Worm (Caenorhabditis elegans): Measurements from ENCODE around the gene W07G4.5.

W07G4.5 gene

ce11 chrV:13070278-13070677 lies 22.5 kb downstream of the W07G4.5 start:
- no peak for TF ChIP-seq nhr-10 (tag; optimal IDR thresholded peaks at IDR 0.05)
- TF ChIP-seq ceh-16 (tag; optimal IDR thresholded peaks at IDR 0.05) = no peak
- TF ChIP-seq ceh-82 (tag; optimal IDR thresholded peaks at IDR 0.05) = no peak
- no peak for TF ChIP-seq ztf-4 (tag; optimal IDR thresholded peaks at IDR 0.05)
- TF ChIP-seq unc-39 (tag; optimal IDR thresholded peaks at IDR 0.05) = no peak
- TF ChIP-seq egl-27 (tag; optimal IDR thresholded peaks at IDR 0.05) = no peak
- TF ChIP-seq snpc-4 (tag; optimal IDR thresholded peaks at IDR 0.05) = no peak
- TF ChIP-seq sem-4 (tag; optimal IDR thresholded peaks at IDR 0.05) = no peak
- no peak for TF ChIP-seq C34F6.9 (tag; optimal IDR thresholded peaks at IDR 0.05)
- no peak for TF ChIP-seq nhr-6 (tag; optimal IDR thresholded peaks at IDR 0.05)

- TF ChIP-seq lin-13 (GFP tag; optimal IDR thresholded peaks at IDR 0.05) (no peak), mab-5 (tag; optimal IDR thresholded peaks at IDR 0.05) (no peak), ztf-11 (tag; optimal IDR thresholded peaks at IDR 0.05) (no peak), sma-3 (GFP tag; optimal IDR thresholded peaks at IDR 0.05) (no peak), nhr-10 (tag; optimal IDR thresholded peaks at IDR 0.05) (no peak), elt-3 (tag; optimal IDR thresholded peaks at IDR 0.05) (no peak)
Observed at ce11 chrV:13071052-13071451, 23.3 kb downstream of the W07G4.5 start, which contains the start of gene C34B4.3. TSS of gene C34B4.3 (minus strand) at chrV:13071152.

- TF ChIP-seq fos-1 (tag; optimal IDR thresholded peaks at IDR 0.05) (no peak), nhr-25 (tag; optimal IDR thresholded peaks at IDR 0.05) (peak; percentile 51), lin-11 (tag; optimal IDR thresholded peaks at IDR 0.05) (no peak), lin-13 (GFP tag; optimal IDR thresholded peaks at IDR 0.05) (no peak)
Observed at ce11 chrV:13073145-13073544, 25.4 kb downstream of the W07G4.5 start.

ce11 chrV:13074148-13074547 lies 26.4 kb downstream of the W07G4.5 start:
- TF ChIP-seq nhr-21 (tag; optimal IDR thresholded peaks at IDR 0.05) (no peak), ama-1 (optimal IDR thresholded peaks at IDR 0.05) (no peak), nhr-23 (tag; optimal IDR thresholded peaks at IDR 0.05) (no peak), elt-3 (tag; optimal IDR thresholded peaks at IDR 0.05) (no peak), dmd-4 (tag; optimal IDR thresholded peaks at IDR 0.05) (no peak), lin-13 (GFP tag; optimal IDR thresholded peaks at IDR 0.05) (no peak), ztf-4 (tag; optimal IDR thresholded peaks at IDR 0.05) (no peak), unc-55 (GFP tag; optimal IDR thresholded peaks at IDR 0.05) (no peak), alr-1 (tag; optimal IDR thresholded peaks at IDR 0.05) (no peak), mbf-1 (tag; optimal IDR thresholded peaks at IDR 0.05) (no peak), nhr-25 (tag; optimal IDR thresholded peaks at IDR 0.05) (no peak), nhr-6 (tag; optimal IDR thresholded peaks at IDR 0.05) (no peak), sma-3 (GFP tag; optimal IDR thresholded peaks at IDR 0.05) (no peak), unc-39 (tag; optimal IDR thresholded peaks at IDR 0.05) (no peak), nhr-10 (tag; optimal IDR thresholded peaks at IDR 0.05) (no peak), fos-1 (tag; optimal IDR thresholded peaks at IDR 0.05) (no peak), nhr-77 (tag; optimal IDR thresholded peaks at IDR 0.05) (no peak), mab-5 (tag; optimal IDR thresholded peaks at IDR 0.05) (no peak)

- TF ChIP-seq nhr-23 (tag; optimal IDR thresholded peaks at IDR 0.05) (no peak), gmeb-1 (tag; optimal IDR thresholded peaks at IDR 0.05) (no peak), unc-55 (GFP tag; optimal IDR thresholded peaks at IDR 0.05) (no peak), mbf-1 (tag; optimal IDR thresholded peaks at IDR 0.05) (no peak), lin-11 (tag; optimal IDR thresholded peaks at IDR 0.05) (no peak), Y55F3AM.14 (GFP tag; optimal IDR thresholded peaks at IDR 0.05) (no peak), ZK546.5 (tag; optimal IDR thresholded peaks at IDR 0.05) (no peak), egl-27 (tag; optimal IDR thresholded peaks at IDR 0.05) (no peak), nhr-10 (tag; optimal IDR thresholded peaks at IDR 0.05) (no peak), aly-2 (tag; optimal IDR thresholded peaks at IDR 0.05) (no peak), ceh-16 (tag; optimal IDR thresholded peaks at IDR 0.05) (no peak), fos-1 (tag; optimal IDR thresholded peaks at IDR 0.05) (no peak), lsy-2 (tag; optimal IDR thresholded peaks at IDR 0.05) (no peak), C34F6.9 (tag; optimal IDR thresholded peaks at IDR 0.05) (no peak), sem-4 (tag; optimal IDR thresholded peaks at IDR 0.05) (no peak), snpc-4 (tag; optimal IDR thresholded peaks at IDR 0.05) (no peak)
Observed at ce11 chrV:13075432-13075831, 27.7 kb downstream of the W07G4.5 start.

ce11 chrV:13081197-13081747 lies 33.5 kb downstream of the W07G4.5 start:
- TF ChIP-seq nhr-21 (tag; optimal IDR thresholded peaks at IDR 0.05) (peak; percentile 98), R02D3.7 (tag; optimal IDR thresholded peaks at IDR 0.05) (no peak), nhr-6 (tag; optimal IDR thresholded peaks at IDR 0.05) (no peak), nhr-10 (tag; optimal IDR thresholded peaks at IDR 0.05) (peak; percentile 38), egl-27 (tag; optimal IDR thresholded peaks at IDR 0.05) (peak; percentile 92), zag-1 (tag; optimal IDR thresholded peaks at IDR 0.05) (no peak), gmeb-1 (tag; optimal IDR thresholded peaks at IDR 0.05) (peak; percentile 49), mdl-1 (tag; optimal IDR thresholded peaks at IDR 0.05) (peak; percentile 75 to 89), unc-55 (GFP tag; optimal IDR thresholded peaks at IDR 0.05) (no peak), ztf-11 (tag; optimal IDR thresholded peaks at IDR 0.05) (no peak), nhr-11 (tag; optimal IDR thresholded peaks at IDR 0.05) (no peak), nhr-129 (tag; optimal IDR thresholded peaks at IDR 0.05) (peak; percentile 67), nhr-237 (tag; optimal IDR thresholded peaks at IDR 0.05) (no peak), ztf-4 (tag; optimal IDR thresholded peaks at IDR 0.05) (peak; percentile 62), unc-62 (GFP tag; optimal IDR thresholded peaks at IDR 0.05) (peak; percentile 35), lin-39 (tag; optimal IDR thresholded peaks at IDR 0.05) (no peak), lin-13 (GFP tag; optimal IDR thresholded peaks at IDR 0.05) (no peak), fos-1 (tag; optimal IDR thresholded peaks at IDR 0.05) (peak; percentile 74), lsy-2 (tag; optimal IDR thresholded peaks at IDR 0.05) (peak in 1 of 2 experiments; percentile 61), nhr-23 (tag; optimal IDR thresholded peaks at IDR 0.05) (peak; percentile 8), crh-2 (tag; optimal IDR thresholded peaks at IDR 0.05) (peak; percentile 99), ZK546.5 (tag; optimal IDR thresholded peaks at IDR 0.05) (no peak), unc-39 (tag; optimal IDR thresholded peaks at IDR 0.05) (no peak), ceh-82 (tag; optimal IDR thresholded peaks at IDR 0.05) (no peak)

Measured in whole organism, L2 larva.